Worm (Caenorhabditis elegans): Measurements from ENCODE around the gene F17C11.13.

F17C11.13 gene

ce11 chrV:10937294-10937693, 18.4 kb upstream of the F17C11.13 start (continued):
- TF ChIP-seq nhr-6 (tag; optimal IDR thresholded peaks at IDR 0.05) (no peak), R02D3.7 (tag; optimal IDR thresholded peaks at IDR 0.05) (no peak), arid-1 (GFP tag; conservative IDR thresholded peaks at IDR 0.05) (no peak), pqm-1 (tag; optimal IDR thresholded peaks at IDR 0.05) (no peak), mdt-29 (GFP tag; IDR thresholded peaks at IDR 0.05) (peak; percentile 31; the same call in 1 of the 2 replicates), nhr-111 (GFP tag; optimal IDR thresholded peaks at IDR 0.05) (no peak), aha-1 (tag) (peak; percentile 30), nhr-102 (tag; optimal IDR thresholded peaks at IDR 0.05) (no peak), nhr-11 (tag; optimal IDR thresholded peaks at IDR 0.05) (peak; percentile 22), ztf-11 (tag; optimal IDR thresholded peaks at IDR 0.05) (no peak), mep-1 (tag; optimal IDR thresholded peaks at IDR 0.05) (peak; percentile 70), nhr-28 (tag; optimal IDR thresholded peaks at IDR 0.05) (peak; percentile 48), jun-1 (tag; optimal IDR thresholded peaks at IDR 0.05) (no peak), lin-29 (GFP tag; IDR thresholded peaks at IDR 0.05) (no peak), hmg-1.1 (GFP tag; IDR thresholded peaks at IDR 0.05) (no peak), dve-1 (tag; optimal IDR thresholded peaks at IDR 0.05; ENCODE audit: insufficient read depth) (peak; percentile 37), Y105C5A.15 (GFP tag; IDR thresholded peaks at IDR 0.05) (no peak), nhr-237 (tag; optimal IDR thresholded peaks at IDR 0.05) (no peak), ceh-82 (tag; optimal IDR thresholded peaks at IDR 0.05) (no peak), ztf-7 (tag; optimal IDR thresholded peaks at IDR 0.05) (peak; percentile 93), mxl-2 (GFP tag; conservative IDR thresholded peaks at IDR 0.05) (no peak), snpc-4 (tag; optimal IDR thresholded peaks at IDR 0.05) (no peak), mdl-1 (tag; optimal IDR thresholded peaks at IDR 0.05) (peak in 1 of 2 experiments; percentile 29), vab-7 (GFP tag; IDR thresholded peaks at IDR 0.05) (no peak), lin-38 (GFP tag; IDR thresholded peaks at IDR 0.05) (0 out of 2 replicates have a peak, but pooled peaks have one; percentile 23), ceh-28 (tag; optimal IDR thresholded peaks at IDR 0.05) (no peak), egl-27 (tag; optimal IDR thresholded peaks at IDR 0.05) (no peak), F37D6.2 (tag; optimal IDR thresholded peaks at IDR 0.05) (no peak), hlh-30 (tag; optimal IDR thresholded peaks at IDR 0.05; ENCODE audit: insufficient read depth) (peak; percentile 85), tra-1 (GFP tag; IDR thresholded peaks at IDR 0.05) (no peak), zag-1 (tag; optimal IDR thresholded peaks at IDR 0.05) (no peak), daf-19 (GFP tag; conservative IDR thresholded peaks at IDR 0.05) (no peak), madf-9 (GFP tag; conservative IDR thresholded peaks at IDR 0.05) (no peak), ctbp-1 (GFP tag; IDR thresholded peaks at IDR 0.05) (no peak), cey-2 (tag; optimal IDR thresholded peaks at IDR 0.05; ENCODE audit: borderline replicate concordance, insufficient read depth) (no peak), unc-62 (GFP tag; optimal IDR thresholded peaks at IDR 0.05 in 1 of 2) (peak in 1 of 2 experiments; percentile 66), unc-62 (tag; optimal IDR thresholded peaks at IDR 0.05) (no peak), egl-43 (GFP tag; IDR thresholded peaks at IDR 0.05) (no peak), aly-2 (tag; optimal IDR thresholded peaks at IDR 0.05) (no peak), php-3 (GFP tag; IDR thresholded peaks at IDR 0.05) (no peak), F44E2.7 (GFP tag; IDR thresholded peaks at IDR 0.05) (no peak), set-16 (GFP tag; IDR thresholded peaks at IDR 0.05) (no peak), F49E8.2 (tag; optimal IDR thresholded peaks at IDR 0.05; ENCODE audit: borderline replicate concordance) (no peak), dmd-6 (GFP tag; IDR thresholded peaks at IDR 0.05) (peak; percentile 65), zip-2 (tag; optimal IDR thresholded peaks at IDR 0.05) (no peak), Y48G9A.11 (GFP tag; IDR thresholded peaks at IDR 0.05) (no peak), T26A8.4 (GFP tag; IDR thresholded peaks at IDR 0.05) (peak; percentile 32; the same call in 1 of the 2 replicates), lim-7 (GFP tag; IDR thresholded peaks at IDR 0.05) (no peak), spr-3 (GFP tag; optimal IDR thresholded peaks at IDR 0.05) (no peak), ama-1 (optimal IDR thresholded peaks at IDR 0.05) (no peak), mxl-3 (GFP tag; optimal IDR thresholded peaks at IDR 0.05) (no peak), T20F7.1 (GFP tag; optimal IDR thresholded peaks at IDR 0.05) (no peak), madf-5 (GFP tag; IDR thresholded peaks at IDR 0.05) (no peak)

Measured in whole organism, L4 larva.